Worm (Caenorhabditis elegans): ENCODE data around the gene nhr-14.
A peak's percentile ranks its signal among the peaks of the same experiment; 100 is the strongest.

Gene nhr-14

DNA sequence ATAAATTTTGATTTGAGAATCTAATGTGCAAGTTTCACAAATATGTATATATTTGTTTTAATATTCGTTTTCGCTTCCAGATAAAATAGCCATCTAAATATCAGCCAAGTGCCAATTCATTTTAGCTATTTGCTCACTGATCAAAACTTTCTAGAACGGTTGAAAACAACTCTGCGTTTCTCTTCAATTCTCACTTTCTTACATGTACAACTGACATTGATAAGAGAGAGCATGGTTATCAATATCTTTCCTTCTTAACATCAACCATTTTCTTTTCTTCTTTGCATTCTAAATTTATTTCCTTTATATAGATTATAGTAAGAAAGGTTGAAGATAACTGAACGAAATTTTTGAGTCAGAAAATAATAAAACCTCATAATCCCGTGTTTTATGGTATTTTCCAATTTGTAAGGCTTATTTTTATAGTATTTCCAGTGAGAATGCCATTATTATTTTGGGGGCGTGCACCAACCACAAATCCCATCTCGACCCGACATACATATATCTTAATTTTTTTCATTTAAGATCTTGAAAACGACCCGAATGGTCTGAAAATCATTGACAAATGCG lies 47.6 kb downstream of the nhr-14 start, which contains the start of gene F08F1.3:
TSS of gene F08F1.3 (plus strand) at position 520 of the 570 bp plus-strand sequence.
- TF ChIP-seq akir-1 (GFP tag; optimal IDR thresholded peaks at IDR 0.05) (no peak), zfh-2 (GFP tag; conservative IDR thresholded peaks at IDR 0.05) (no peak), nhr-80 (tag; optimal IDR thresholded peaks at IDR 0.05) (peak; percentile 52), B0035.1 (tag; optimal IDR thresholded peaks at IDR 0.05) (no peak), C06A6.2 (GFP tag; conservative IDR thresholded peaks at IDR 0.05) (no peak), ztf-25 (GFP tag; IDR thresholded peaks at IDR 0.05) (no peak), ekl-4 (GFP tag; IDR thresholded peaks at IDR 0.05) (no peak), aptf-3 (GFP tag; IDR thresholded peaks at IDR 0.05) (no peak)

DNA sequence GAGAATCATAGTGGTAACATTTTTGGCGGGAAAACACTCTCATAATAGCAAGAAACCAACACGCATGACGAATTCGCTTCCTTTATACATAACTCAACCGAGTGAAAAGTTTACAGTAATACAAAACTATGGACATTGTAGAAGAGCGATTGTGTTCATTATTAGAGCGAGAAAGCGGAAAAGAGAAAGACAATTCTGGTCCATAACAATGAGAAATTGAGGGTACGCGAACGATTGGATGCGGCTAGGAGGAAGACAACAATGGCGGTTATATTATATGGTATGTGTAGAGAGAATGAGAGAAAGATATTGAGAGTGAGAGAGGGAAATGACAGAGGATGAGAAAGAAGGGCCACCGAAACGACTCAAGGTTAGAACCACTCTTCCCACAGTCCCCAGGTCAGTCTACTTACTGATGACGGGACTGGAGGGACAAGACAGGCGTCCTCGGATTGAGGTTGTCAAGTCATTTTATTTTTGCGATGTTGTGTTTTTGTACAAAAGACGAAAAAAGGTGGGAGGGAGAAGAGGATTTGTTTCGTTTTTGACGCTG lies 49.7 kb downstream of the nhr-14 start:
- TF ChIP-seq hmg-20 (GFP tag; IDR thresholded peaks at IDR 0.05) (no peak), B0336.3 (GFP tag; IDR thresholded peaks at IDR 0.05) (no peak), madf-3 (GFP tag; IDR thresholded peaks at IDR 0.05) (no peak), Y53F4B.3 (GFP tag; IDR thresholded peaks at IDR 0.05) (no peak), F57C9.4 (tag; optimal IDR thresholded peaks at IDR 0.05) (no peak), gei-17 (GFP tag; optimal IDR thresholded peaks at IDR 0.05) (no peak), F57A8.1 (GFP tag; optimal IDR thresholded peaks at IDR 0.05) (no peak), nhr-179 (tag; optimal IDR thresholded peaks at IDR 0.05) (no peak), hsf-1 (GFP tag; IDR thresholded peaks at IDR 0.05) (no peak), madf-6 (GFP tag; IDR thresholded peaks at IDR 0.05) (no peak), attf-5 (GFP tag; optimal IDR thresholded peaks at IDR 0.05) (no peak), cebp-1 (GFP tag; IDR thresholded peaks at IDR 0.05) (no peak), cebp-1 (tag; optimal IDR thresholded peaks at IDR 0.05) (no peak), snpc-3.4 (tag; optimal IDR thresholded peaks at IDR 0.05) (no peak), C06A6.2 (GFP tag; conservative IDR thresholded peaks at IDR 0.05) (no peak), let-526 (GFP tag; IDR thresholded peaks at IDR 0.05) (no peak), nfya-2 (GFP tag; IDR thresholded peaks at IDR 0.05) (no peak)

DNA sequence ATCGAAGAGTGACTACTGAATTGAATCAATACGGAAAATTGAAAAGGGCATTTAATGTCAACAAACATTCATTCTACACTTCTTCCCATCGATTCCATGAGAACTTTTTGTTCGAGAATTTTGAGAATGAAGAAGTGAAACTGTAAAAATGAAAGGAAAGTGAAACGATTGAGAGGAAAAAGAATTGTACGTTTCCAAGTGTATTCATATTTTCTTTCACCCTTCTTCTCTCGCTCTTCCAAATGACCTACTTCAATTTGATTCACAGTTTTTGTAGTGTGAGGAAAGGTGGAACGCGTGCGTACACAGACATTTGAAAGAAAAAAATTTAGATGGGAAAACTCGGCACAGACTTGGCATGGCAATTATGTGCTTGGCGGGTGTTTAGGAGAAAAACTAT lies 51.7 kb downstream of the nhr-14 start:
- TF ChIP-seq sdz-38 (tag; optimal IDR thresholded peaks at IDR 0.05) (no peak), tbp1 (GFP tag; optimal IDR thresholded peaks at IDR 0.05) (no peak), him-1 (tag; optimal IDR thresholded peaks at IDR 0.05) (no peak), lir-1 (GFP tag; conservative IDR thresholded peaks at IDR 0.05) (no peak), madf-6 (GFP tag; IDR thresholded peaks at IDR 0.05) (no peak), ceh-91 (GFP tag; IDR thresholded peaks at IDR 0.05) (no peak), ZK185.1 (tag; optimal IDR thresholded peaks at IDR 0.05; ENCODE audit: poor library complexity, severe bottlenecking) (no peak), ceh-79 (tag; optimal IDR thresholded peaks at IDR 0.05) (no peak), dpl-1 (GFP tag; optimal IDR thresholded peaks at IDR 0.05) (no peak), lin-26 (GFP tag; IDR thresholded peaks at IDR 0.05) (no peak), hlh-12 (tag; optimal IDR thresholded peaks at IDR 0.05) (no peak), aptf-2 (GFP tag; conservative IDR thresholded peaks at IDR 0.05) (no peak), Y67H2A.10 (GFP tag; conservative IDR thresholded peaks at IDR 0.05) (no peak), lin-35 (GFP tag; optimal IDR thresholded peaks at IDR 0.05) (no peak), lin-40 (tag; optimal IDR thresholded peaks at IDR 0.05) (no peak), nhr-179 (tag; optimal IDR thresholded peaks at IDR 0.05) (no peak), F33H1.4 (GFP tag; IDR thresholded peaks at IDR 0.05) (no peak), ceh-40 (GFP tag; IDR thresholded peaks at IDR 0.05) (no peak), K11D2.4 (GFP tag; IDR thresholded peaks at IDR 0.05) (no peak), F39B2.1 (GFP tag; IDR thresholded peaks at IDR 0.05) (no peak)
